Fruit fly (Drosophila melanogaster): Measurements from ENCODE around the gene Npc2d.

Npc2d gene

dm6 chr3R:10052695-10053382, 3.0 kb downstream of the Npc2d start, which contains the start of the genes Fancl and Npc2e:
Gene Fancl (minus strand): TSS chr3R:10052869.
Gene Npc2e (plus strand): TSS chr3R:10053332.
- TF ChIP-seq hb (GFP tag; IDR thresholded peaks at IDR 0.05; ENCODE audit: partially characterized antibody), result no peak
- TF ChIP-seq da (GFP tag; optimal IDR thresholded peaks at IDR 0.05), result no peak
- peak; percentile 44; the same call in 1 of the 3 replicates for TF ChIP-seq CG16813 (GFP tag; IDR thresholded peaks at IDR 0.05; ENCODE audit: partially characterized antibody)
- no peak for TF ChIP-seq dati (GFP tag; IDR thresholded peaks at IDR 0.05)
- TF ChIP-seq CG13894 (tag; optimal IDR thresholded peaks at IDR 0.05), result no peak
- TF ChIP-seq CG7271 (tag; optimal IDR thresholded peaks at IDR 0.05), result no peak
- no peak for TF ChIP-seq Xbp1 (GFP tag; optimal IDR thresholded peaks at IDR 0.05)
- no peak for TF ChIP-seq Atf6 (GFP tag; IDR thresholded peaks at IDR 0.05)
- no peak for TF ChIP-seq CG31388 (GFP tag; optimal IDR thresholded peaks at IDR 0.05)
- TF ChIP-seq tll (GFP tag; optimal IDR thresholded peaks at IDR 0.05), result no peak
- peak; percentile 44 for TF ChIP-seq stwl (tag; optimal IDR thresholded peaks at IDR 0.05)
- no peak for TF ChIP-seq CG12071 (GFP tag; optimal IDR thresholded peaks at IDR 0.05)
- no peak for TF ChIP-seq wor (GFP tag; IDR thresholded peaks at IDR 0.05)
- TF ChIP-seq dysf (GFP tag; IDR thresholded peaks at IDR 0.05), result no peak
- no peak for TF ChIP-seq sens-2 (GFP tag; IDR thresholded peaks at IDR 0.05)
- TF ChIP-seq CG1602 (GFP tag; optimal IDR thresholded peaks at IDR 0.05), result no peak
- peak; percentile 16 for TF ChIP-seq sens (GFP tag)
- no peak for TF ChIP-seq mirr (GFP tag; optimal IDR thresholded peaks at IDR 0.05)
- no peak for TF ChIP-seq Sox102F (GFP tag; optimal IDR thresholded peaks at IDR 0.05)
- 0 out of 3 replicates have a peak, but pooled peaks have one; percentile 42 for TF ChIP-seq Doc3 (GFP tag; IDR thresholded peaks at IDR 0.05; ENCODE audit: partially characterized antibody)
- no peak for TF ChIP-seq NFAT (GFP tag; IDR thresholded peaks at IDR 0.05)
- TF ChIP-seq CG14050 (GFP tag; IDR thresholded peaks at IDR 0.05), result no peak
- no peak for TF ChIP-seq gt (GFP tag; IDR thresholded peaks at IDR 0.05)
- TF ChIP-seq cato (GFP tag; optimal IDR thresholded peaks at IDR 0.05; ENCODE audit: borderline replicate concordance), result no peak
- no peak for TF ChIP-seq gce (GFP tag; IDR thresholded peaks at IDR 0.05)
- no peak for TF ChIP-seq Hr78 (GFP tag; optimal IDR thresholded peaks at IDR 0.05)
- no peak for TF ChIP-seq Ssrp (tag; optimal IDR thresholded peaks at IDR 0.05)
- TF ChIP-seq Fer3 (tag; optimal IDR thresholded peaks at IDR 0.05), result no peak
- 0 out of 3 replicates have a peak, but pooled peaks have one; percentile 47 for TF ChIP-seq HLH4C (GFP tag; IDR thresholded peaks at IDR 0.05; ENCODE audit: partially characterized antibody)
- no peak for TF ChIP-seq CG10654 (GFP tag; optimal IDR thresholded peaks at IDR 0.05)
- no peak for TF ChIP-seq CG12219 (GFP tag; optimal IDR thresholded peaks at IDR 0.05)
- TF ChIP-seq CG4854 (GFP tag; optimal IDR thresholded peaks at IDR 0.05), result no peak
- no peak for TF ChIP-seq CG6765 (GFP tag; optimal IDR thresholded peaks at IDR 0.05)
- TF ChIP-seq CG16815 (GFP tag; optimal IDR thresholded peaks at IDR 0.05), result no peak
- peak; percentile 80 for TF ChIP-seq phol (tag; optimal IDR thresholded peaks at IDR 0.05)
- no peak for TF ChIP-seq CG9932 (GFP tag; IDR thresholded peaks at IDR 0.05)
- TF ChIP-seq Adf1 (GFP tag; IDR thresholded peaks at IDR 0.05), result no peak
- no peak for TF ChIP-seq CG1792 (GFP tag; optimal IDR thresholded peaks at IDR 0.05)
- no peak for TF ChIP-seq cg (GFP tag; optimal IDR thresholded peaks at IDR 0.05)
- TF ChIP-seq grau (tag; optimal IDR thresholded peaks at IDR 0.05), result no peak
- TF ChIP-seq vfl (GFP tag; optimal IDR thresholded peaks at IDR 0.05), result no peak
- TF ChIP-seq CG8388 (GFP tag; optimal IDR thresholded peaks at IDR 0.05), result no peak
- no peak for TF ChIP-seq Hr3 (GFP tag; optimal IDR thresholded peaks at IDR 0.05)
- no peak for TF ChIP-seq org-1 (GFP tag; optimal IDR thresholded peaks at IDR 0.05)
- no peak for TF ChIP-seq D19A (tag; optimal IDR thresholded peaks at IDR 0.05)
- no peak for TF ChIP-seq zfh2 (GFP tag; optimal IDR thresholded peaks at IDR 0.05)
- TF ChIP-seq CG2116 (GFP tag; optimal IDR thresholded peaks at IDR 0.05), result peak; percentile 35
- TF ChIP-seq Side (GFP tag; optimal IDR thresholded peaks at IDR 0.05), result no peak
- no peak for TF ChIP-seq Sry-β (GFP tag; optimal IDR thresholded peaks at IDR 0.05)
- TF ChIP-seq Dp (GFP tag; optimal IDR thresholded peaks at IDR 0.05), result peak; percentile 84
